Fruit fly (Drosophila melanogaster) whole organism, embryonic: ENCODE measurements around the gene RpL13.
A peak's percentile ranks its signal among the peaks of the same experiment; 100 is the strongest.

ENCODE experiments used
- CG11398 ChIP-seq: fragments of 200-800 bp; sonication (Bioruptor generic); optimal IDR thresholded peaks from 2 replicates; lab custom pipeline; 2016; ENCODE audit warnings: missing biosample characterization, missing genetic modification characterization
- CG13287 ChIP-seq: fragments of 200-800 bp; sonication (Bioruptor generic); IDR thresholded peaks from 2 replicates; pipeline ENCODE4 v1.3.6; 2022; ENCODE audit warnings: missing biosample characterization, missing genetic modification characterization; ENCODE audit not compliant: partially characterized antibody
- CG14710 ChIP-seq: fragments of 200-800 bp; sonication (Bioruptor generic); optimal IDR thresholded peaks from 3 replicates; lab custom pipeline; 2019; ENCODE audit warnings: missing biosample characterization, mild to moderate bottlenecking, missing genetic modification characterization, moderate library complexity
- CG15696 ChIP-seq: fragments of 200-800 bp; sonication (Bioruptor generic); optimal IDR thresholded peaks from 2 replicates; lab custom pipeline; 2019; ENCODE audit warnings: missing biosample characterization, mild to moderate bottlenecking, missing genetic modification characterization, moderate library complexity
- CG16813 ChIP-seq: fragments of 200-800 bp; sonication (Bioruptor generic); IDR thresholded peaks from 3 replicates; pipeline ENCODE4 v1.3.6; 2022; ENCODE audit warnings: missing biosample characterization, missing genetic modification characterization; ENCODE audit not compliant: partially characterized antibody
- CG17568 ChIP-seq: fragments of 200-800 bp; sonication (Bioruptor generic); optimal IDR thresholded peaks from 2 replicates; lab custom pipeline; 2018; ENCODE audit warnings: missing biosample characterization, mild to moderate bottlenecking, missing genetic modification characterization, moderate library complexity
- CG6854 ChIP-seq: fragments of 200-800 bp; sonication (Bioruptor generic); optimal IDR thresholded peaks from 3 replicates; lab custom pipeline; 2017; ENCODE audit warnings: missing biosample characterization, mild to moderate bottlenecking, missing genetic modification characterization
- CG8281 ChIP-seq: fragments of 200-800 bp; sonication (Bioruptor generic); optimal IDR thresholded peaks from 2 replicates; lab custom pipeline; 2018; ENCODE audit warnings: missing biosample characterization, mild to moderate bottlenecking, missing genetic modification characterization, moderate library complexity
- Chrac-16 ChIP-seq: fragments of 200-800 bp; sonication (Bioruptor generic); optimal IDR thresholded peaks from 3 replicates; lab custom pipeline; 2016; ENCODE audit warnings: missing biosample characterization, missing genetic modification characterization
- Hr39 ChIP-seq: fragments of >200 bp; optimal IDR thresholded peaks from 2 replicates; lab custom pipeline; 2017
- sd ChIP-seq: fragments of 200-800 bp; sonication (Bioruptor generic); optimal IDR thresholded peaks from 3 replicates; lab custom pipeline; 2018; ENCODE audit warnings: missing biosample characterization, mild to moderate bottlenecking, missing genetic modification characterization, moderate library complexity
- sna ChIP-seq: fragments of 200-800 bp; sonication (Bioruptor generic); IDR thresholded peaks from 2 replicates; pipeline ENCODE4 v1.3.6; 2022; ENCODE audit warnings: missing biosample characterization, missing genetic modification characterization; ENCODE audit not compliant: partially characterized antibody
- tup ChIP-seq: fragments of 200-800 bp; sonication (Bioruptor generic); optimal IDR thresholded peaks from 2 replicates; lab custom pipeline; 2016; ENCODE audit warnings: missing biosample characterization, mild to moderate bottlenecking, missing genetic modification characterization, moderate library complexity

- TF ChIP-seq CG8281 (peak; percentile 70), Chrac-16 (peak; percentile 58), CG14710 (tag; lab: Kevin White, UChicago) (peak; percentile 92), CG6854 (GFP tag; lab: Kevin White, UChicago) (peak; percentile 94), CG15696 (peak; percentile 55), tup (peak; percentile 54), CG17568 (no peak), CG11398 (GFP tag; lab: Kevin White, UChicago) (peak; percentile 89), CG16813 (GFP tag; lab: Robert Waterston, UW) (peak; percentile 79), sna (GFP tag; lab: Robert Waterston, UW) (peak; percentile 86), sd (tag; lab: Kevin White, UChicago) (peak; percentile 66), CG13287 (GFP tag; lab: Robert Waterston, UW) (peak; percentile 85), Hr39 (lab: Kevin White, UChicago) (no peak)
These were observed at the start of gene RpL13, which contains the start of gene Dref for dm6 chr2L:9966983-9967737.
